Fruit fly (Drosophila melanogaster) whole organism, wandering third instar larva: Measurements from ENCODE around the gene CG43800.

Experiments used
- Abd-B ChIP-seq: fragments of >200 bp; optimal IDR thresholded peaks from 2 replicates; lab custom pipeline; 2017; ENCODE audit warnings: missing biosample characterization, missing genetic modification characterization
- CG32264 ChIP-seq: fragments of 200-800 bp; sonication (Bioruptor generic); optimal IDR thresholded peaks from 2 replicates; lab custom pipeline; 2016; ENCODE audit warnings: missing biosample characterization, missing genetic modification characterization
- CG9705 ChIP-seq: fragments of 200-800 bp; sonication (Bioruptor generic); optimal IDR thresholded peaks from 2 replicates; lab custom pipeline; 2018; ENCODE audit warnings: missing biosample characterization, mild to moderate bottlenecking, missing genetic modification characterization
- CrebA ChIP-seq: fragments of 200-800 bp; sonication (Bioruptor generic); optimal IDR thresholded peaks from 2 replicates; lab custom pipeline; 2016; ENCODE audit warnings: missing biosample characterization, mild to moderate bottlenecking, missing genetic modification characterization, borderline replicate concordance
- Dfd ChIP-seq: fragments of >200 bp; optimal IDR thresholded peaks from 2 replicates; lab custom pipeline; 2017; ENCODE audit warnings: missing biosample characterization, missing genetic modification characterization
- Dif ChIP-seq: fragments of 200-275, 200-300 bp; sonication (Bioruptor generic); optimal IDR thresholded peaks from 2 replicates; lab custom pipeline; 2018; ENCODE audit warnings: missing biosample characterization, missing genetic modification characterization; ENCODE audit not compliant: partially characterized antibody
- GATAd ChIP-seq: sonication (Bioruptor generic); optimal IDR thresholded peaks from 2 replicates; lab custom pipeline; 2016; ENCODE audit warnings: missing biosample characterization, missing genetic modification characterization
- HLH106 ChIP-seq: fragments of 200-800 bp; optimal IDR thresholded peaks from 3 replicates; lab custom pipeline; 2019; ENCODE audit warnings: missing biosample characterization, mild to moderate bottlenecking, missing genetic modification characterization, moderate library complexity
- Hnf4 ChIP-seq: fragments of 200-800 bp; sonication (Bioruptor generic); optimal IDR thresholded peaks from 2 replicates; lab custom pipeline; 2016; ENCODE audit warnings: missing biosample characterization, mild to moderate bottlenecking, missing genetic modification characterization
- Hr78 ChIP-seq: fragments of >200 bp; optimal IDR thresholded peaks from 2 replicates; lab custom pipeline; 2017; ENCODE audit warnings: missing biosample characterization, missing genetic modification characterization
- Hr83 ChIP-seq: fragments of 200-300 bp; sonication (Bioruptor generic); optimal IDR thresholded peaks from 2 replicates; lab custom pipeline; 2016; ENCODE audit warnings: missing biosample characterization, mild to moderate bottlenecking, missing genetic modification characterization, moderate library complexity; ENCODE audit not compliant: poor library complexity, severe bottlenecking
- Jra ChIP-seq: sonication (Bioruptor generic); optimal IDR thresholded peaks from 2 replicates; lab custom pipeline; 2016; ENCODE audit warnings: missing biosample characterization, missing genetic modification characterization
- Mio ChIP-seq: sonication (Bioruptor generic); optimal IDR thresholded peaks from 2 replicates; lab custom pipeline; 2016; ENCODE audit warnings: missing biosample characterization, missing genetic modification characterization
- Myc ChIP-seq: fragments of >200 bp; optimal IDR thresholded peaks from 2 replicates; lab custom pipeline; 2017
- N ChIP-seq: fragments of >200 bp; optimal IDR thresholded peaks from 2 replicates; lab custom pipeline; 2018; ENCODE audit warnings: missing biosample characterization, missing external identifiers, missing genetic modification characterization
- OdsH ChIP-seq: fragments of 200-800 bp; sonication (Bioruptor generic); optimal IDR thresholded peaks from 2 replicates; lab custom pipeline; 2016; ENCODE audit warnings: missing biosample characterization, mild to moderate bottlenecking, missing genetic modification characterization
- Rel ChIP-seq, 2 experiments: fragments of 200-800 bp; sonication (Bioruptor generic) in 1 of 2; optimal IDR thresholded peaks; 2 replicates in 1 of 2; 3 replicates in 1 of 2; lab custom pipeline; 2016 to 2019; ENCODE audit warnings: mild to moderate bottlenecking in 2 of 2, missing biosample characterization in 2 of 2, missing genetic modification characterization in 2 of 2, moderate library complexity in 1 of 2
- Sp1 ChIP-seq: fragments of 200-800 bp; sonication (Bioruptor generic); optimal IDR thresholded peaks from 3 replicates; lab custom pipeline; 2019; ENCODE audit warnings: missing biosample characterization, mild to moderate bottlenecking, missing genetic modification characterization, moderate library complexity
- Vsx2 ChIP-seq: fragments of 200-300, 225-300 bp; sonication (Bioruptor generic); optimal IDR thresholded peaks from 2 replicates; lab custom pipeline; 2018; ENCODE audit warnings: missing biosample characterization, missing genetic modification characterization; ENCODE audit not compliant: partially characterized antibody
- br ChIP-seq: fragments of 200-800 bp; sonication (Bioruptor generic); optimal IDR thresholded peaks from 2 replicates; lab custom pipeline; 2016; ENCODE audit warnings: missing biosample characterization, missing genetic modification characterization
- brk ChIP-seq: fragments of 200-800 bp; sonication (Bioruptor generic); optimal IDR thresholded peaks from 2 replicates; lab custom pipeline; 2016; ENCODE audit warnings: missing biosample characterization, mild to moderate bottlenecking, missing genetic modification characterization
- dl ChIP-seq, 2 experiments: fragments of 175-275, 200-275 bp in 1 of 2; fragments of 200-275 bp in 1 of 2; sonication (Bioruptor generic); optimal IDR thresholded peaks; lab custom pipeline; 2018; ENCODE audit warnings: mild to moderate bottlenecking in 2 of 2, missing biosample characterization in 2 of 2, missing genetic modification characterization in 2 of 2, moderate library complexity in 2 of 2; ENCODE audit not compliant: partially characterized antibody in 2 of 2, insufficient read depth in 1 of 2
- dmrt93B ChIP-seq: fragments of 200-800 bp; sonication (Bioruptor generic); optimal IDR thresholded peaks from 2 replicates; lab custom pipeline; 2018; ENCODE audit warnings: missing biosample characterization, mild to moderate bottlenecking, missing genetic modification characterization
- dsf ChIP-seq: sonication (Bioruptor generic); optimal IDR thresholded peaks from 2 replicates; lab custom pipeline; 2016; ENCODE audit warnings: missing biosample characterization, missing genetic modification characterization, borderline replicate concordance
- ey ChIP-seq: fragments of 200-800 bp; sonication (Bioruptor generic); optimal IDR thresholded peaks from 2 replicates; lab custom pipeline; 2016; ENCODE audit warnings: missing biosample characterization, missing genetic modification characterization
- foxo ChIP-seq, 2 experiments: fragments of 200-800 bp; sonication (Bioruptor generic); optimal IDR thresholded peaks; 2 replicates in 1 of 2; 3 replicates in 1 of 2; lab custom pipeline; 2016 to 2017; ENCODE audit warnings: missing biosample characterization in 2 of 2, missing genetic modification characterization in 2 of 2
- fru ChIP-seq: fragments of 200-800 bp; sonication (Bioruptor generic); optimal IDR thresholded peaks from 3 replicates; lab custom pipeline; 2016; ENCODE audit warnings: missing biosample characterization, mild to moderate bottlenecking, missing genetic modification characterization
- h ChIP-seq: fragments of 200-800 bp; sonication (Bioruptor generic); optimal IDR thresholded peaks from 3 replicates; lab custom pipeline; 2016; ENCODE audit warnings: missing biosample characterization, mild to moderate bottlenecking, missing genetic modification characterization
- jim ChIP-seq: fragments of 175-275, 200-325 bp; sonication (Bioruptor generic); optimal IDR thresholded peaks from 2 replicates; lab custom pipeline; 2016; ENCODE audit warnings: missing biosample characterization, mild to moderate bottlenecking, missing genetic modification characterization
- lola ChIP-seq: fragments of >200 bp; optimal IDR thresholded peaks from 2 replicates; lab custom pipeline; 2017; ENCODE audit warnings: missing biosample characterization, missing genetic modification characterization
- pan ChIP-seq: fragments of >200 bp; optimal IDR thresholded peaks from 2 replicates; lab custom pipeline; 2017
- psq ChIP-seq: fragments of 200-800 bp; sonication (Bioruptor generic); optimal IDR thresholded peaks from 3 replicates; lab custom pipeline; 2017; ENCODE audit warnings: missing biosample characterization, mild to moderate bottlenecking, missing genetic modification characterization, moderate library complexity
- rgr ChIP-seq: fragments of 200-800 bp; sonication (Bioruptor generic); optimal IDR thresholded peaks from 3 replicates; lab custom pipeline; 2016; ENCODE audit warnings: missing biosample characterization, mild to moderate bottlenecking, missing genetic modification characterization
- sage ChIP-seq: fragments of 200-800 bp; sonication (Bioruptor generic); optimal IDR thresholded peaks from 2 replicates; lab custom pipeline; 2016; ENCODE audit warnings: missing biosample characterization, mild to moderate bottlenecking, missing genetic modification characterization
- sv ChIP-seq: fragments of 200-800 bp; sonication (Bioruptor generic); optimal IDR thresholded peaks from 3 replicates; lab custom pipeline; 2016; ENCODE audit warnings: missing biosample characterization, missing genetic modification characterization
- tai ChIP-seq: sonication (Bioruptor generic); optimal IDR thresholded peaks from 2 replicates; lab custom pipeline; 2016; ENCODE audit warnings: missing biosample characterization, missing genetic modification characterization
- usp ChIP-seq: fragments of >200 bp; optimal IDR thresholded peaks from 2 replicates; lab custom pipeline; 2017; ENCODE audit warnings: missing biosample characterization, missing genetic modification characterization
- woc ChIP-seq: sonication (Bioruptor generic); optimal IDR thresholded peaks from 2 replicates; lab custom pipeline; 2016; ENCODE audit warnings: missing biosample characterization, mild to moderate bottlenecking, missing genetic modification characterization

The CG43800 gene

dm6 chr2L:7259500-7259899 lies 26.9 kb upstream of the CG43800 start:
- TF ChIP-seq psq (GFP tag; lab: Kevin White, UChicago) (no peak), woc (no peak), rgr (GFP tag; lab: Kevin White, UChicago) (no peak), foxo (GFP tag; optimal IDR thresholded peaks at IDR 0.05; lab: Kevin White, UChicago) (no peak), Mio (GFP tag; lab: Kevin White, UChicago) (no peak), HLH106 (tag; lab: Kevin White, UChicago) (no peak), usp (GFP tag; lab: Kevin White, UChicago) (no peak), brk (GFP tag; lab: Kevin White, UChicago) (no peak), N (GFP tag; lab: Kevin White, UChicago) (no peak), jim (GFP tag; lab: Kevin White, UChicago) (no peak), CG32264 (GFP tag; lab: Kevin White, UChicago) (no peak), dmrt93B (GFP tag; lab: Kevin White, UChicago) (no peak), dl (GFP tag; optimal IDR thresholded peaks at IDR 0.05; lab: Kevin White, UChicago; ENCODE audit: insufficient read depth in 1 of 2, partially characterized antibody in 2 of 2) (no peak)

- TF ChIP-seq Sp1 (GFP tag; lab: Kevin White, UChicago) (no peak), Dif (GFP tag; lab: Kevin White, UChicago) (no peak), Dfd (no peak), GATAd (GFP tag; lab: Kevin White, UChicago) (no peak), Rel (GFP tag; optimal IDR thresholded peaks at IDR 0.05; lab: Kevin White, UChicago) (no peak), Rel (tag; optimal IDR thresholded peaks at IDR 0.05; lab: Kevin White, UChicago) (no peak), tai (GFP tag; lab: Kevin White, UChicago) (peak; percentile 47), Vsx2 (GFP tag; lab: Kevin White, UChicago) (no peak), N (GFP tag; lab: Kevin White, UChicago) (no peak), Hr83 (GFP tag; lab: Kevin White, UChicago) (peak; percentile 46), Mio (GFP tag; lab: Kevin White, UChicago) (no peak), fru (GFP tag; lab: Kevin White, UChicago) (peak; percentile 17), usp (GFP tag; lab: Kevin White, UChicago) (no peak), CG32264 (GFP tag; lab: Kevin White, UChicago) (no peak), Abd-B (no peak), OdsH (peak; percentile 45), pan (lab: Kevin White, UChicago) (no peak), dl (GFP tag; optimal IDR thresholded peaks at IDR 0.05; lab: Kevin White, UChicago; ENCODE audit: insufficient read depth in 1 of 2, partially characterized antibody in 2 of 2) (no peak), sage (GFP tag; lab: Kevin White, UChicago) (no peak), foxo (GFP tag; optimal IDR thresholded peaks at IDR 0.05; lab: Kevin White, UChicago) (peak in 1 of 2 experiments; percentile 61), woc (no peak), rgr (GFP tag; lab: Kevin White, UChicago) (peak; percentile 54), lola (GFP tag; lab: Kevin White, UChicago) (no peak), Hnf4 (peak; percentile 46), br (peak; percentile 10), sv (GFP tag; lab: Kevin White, UChicago) (no peak), CrebA (GFP tag; lab: Kevin White, UChicago) (no peak), CG9705 (GFP tag; lab: Kevin White, UChicago) (peak; percentile 26), Myc (peak; percentile 94), dsf (GFP tag; lab: Kevin White, UChicago) (no peak), ey (peak; percentile 26), h (peak; percentile 52), dmrt93B (GFP tag; lab: Kevin White, UChicago) (no peak), jim (GFP tag; lab: Kevin White, UChicago) (no peak), HLH106 (tag; lab: Kevin White, UChicago) (peak; percentile 54), psq (GFP tag; lab: Kevin White, UChicago) (no peak), Hr78 (no peak), Jra (GFP tag; lab: Kevin White, UChicago) (no peak), brk (GFP tag; lab: Kevin White, UChicago) (no peak)
Observed at dm6 chr2L:7258105-7258504, 25.5 kb upstream of the CG43800 start.
